Worm (Caenorhabditis elegans): ENCODE measurements around the gene Y55F3BL.4.

DNA sequence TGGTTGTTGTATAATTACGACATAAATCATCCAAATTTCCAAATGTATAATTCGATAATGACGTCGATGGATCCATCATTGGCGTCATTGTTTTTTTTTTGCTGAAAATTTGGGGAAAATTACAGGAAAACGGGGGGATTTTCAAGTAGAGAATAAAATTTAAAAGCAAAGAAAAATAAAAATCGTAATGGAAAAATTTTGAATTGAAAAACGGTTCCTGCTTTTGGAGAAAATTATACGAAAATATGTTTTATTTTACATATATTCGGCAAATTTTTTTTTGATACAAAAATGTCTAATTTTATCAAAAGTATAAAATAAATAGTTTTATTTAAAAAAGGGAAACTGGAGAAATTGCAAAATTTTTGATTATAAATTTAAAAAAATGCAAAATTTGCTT, 20.0 kb downstream of the Y55F3BL.4 start, which contains the start of gene zipt-15:
- TF ChIP-seq him-1 (tag; optimal IDR thresholded peaks at IDR 0.05) = no peak
- TF ChIP-seq W03F9.2 (tag; optimal IDR thresholded peaks at IDR 0.05) = no peak
- no peak for TF ChIP-seq dao-5 (tag; optimal IDR thresholded peaks at IDR 0.05)

Data from whole organism, L4/young adult.